Worm (Caenorhabditis elegans): ENCODE data around the gene F59E12.8.

The F59E12.8 gene

ce11 chrII:5665991-5666390 is 29.3 kb upstream of the F59E12.8 start, which contains the start of gene C25H3.16:
Gene C25H3.16, plus strand, starts transcription at chrII:5666291.
- TF ChIP-seq mep-1 (tag; optimal IDR thresholded peaks at IDR 0.05) (no peak), drap-1 (GFP tag; optimal IDR thresholded peaks at IDR 0.05) (no peak), mab-5 (tag; optimal IDR thresholded peaks at IDR 0.05) (no peak), bed-3 (GFP tag; optimal IDR thresholded peaks at IDR 0.05) (no peak), hlh-1 (tag; optimal IDR thresholded peaks at IDR 0.05) (no peak), cnd-1 (tag; optimal IDR thresholded peaks at IDR 0.05) (no peak), sem-2 (GFP tag; optimal IDR thresholded peaks at IDR 0.05) (no peak), ham-2 (GFP tag; optimal IDR thresholded peaks at IDR 0.05) (no peak), nhr-76 (tag; optimal IDR thresholded peaks at IDR 0.05) (no peak), blmp-1 (tag; optimal IDR thresholded peaks at IDR 0.05) (no peak), elt-3 (tag; optimal IDR thresholded peaks at IDR 0.05) (no peak)

ce11 chrII:5665029-5665428 is 28.3 kb upstream of the F59E12.8 start, which contains the start of gene C25H3.15:
Gene C25H3.15, plus strand, starts transcription at chrII:5665329.
- TF ChIP-seq flh-1 (GFP tag; optimal IDR thresholded peaks at IDR 0.05) (no peak), ceh-43 (GFP tag; optimal IDR thresholded peaks at IDR 0.05) (no peak), ham-2 (GFP tag; optimal IDR thresholded peaks at IDR 0.05) (no peak), mls-2 (tag; optimal IDR thresholded peaks at IDR 0.05) (no peak), sptf-1 (tag; optimal IDR thresholded peaks at IDR 0.05) (no peak), snpc-4 (tag; optimal IDR thresholded peaks at IDR 0.05) (no peak), elt-1 (tag; optimal IDR thresholded peaks at IDR 0.05; ENCODE audit: borderline replicate concordance, insufficient read depth) (no peak), elt-3 (tag; optimal IDR thresholded peaks at IDR 0.05) (no peak), ces-1 (GFP tag; optimal IDR thresholded peaks at IDR 0.05) (no peak), mep-1 (tag; optimal IDR thresholded peaks at IDR 0.05) (no peak), zip-8 (tag; optimal IDR thresholded peaks at IDR 0.05) (no peak), hlh-1 (tag; optimal IDR thresholded peaks at IDR 0.05) (no peak), drap-1 (GFP tag; optimal IDR thresholded peaks at IDR 0.05) (no peak), lin-32 (GFP tag; optimal IDR thresholded peaks at IDR 0.05) (no peak)

ce11 chrII:5663180-5663791 is 26.6 kb upstream of the F59E12.8 start:
- TF ChIP-seq nhr-28 (tag; optimal IDR thresholded peaks at IDR 0.05) (no peak), lin-32 (GFP tag; optimal IDR thresholded peaks at IDR 0.05) (no peak), ces-1 (GFP tag; optimal IDR thresholded peaks at IDR 0.05) (no peak), ceh-39 (tag; optimal IDR thresholded peaks at IDR 0.05) (no peak), nhr-2 (tag; optimal IDR thresholded peaks at IDR 0.05) (no peak), snpc-4 (tag; optimal IDR thresholded peaks at IDR 0.05) (no peak)

DNA sequence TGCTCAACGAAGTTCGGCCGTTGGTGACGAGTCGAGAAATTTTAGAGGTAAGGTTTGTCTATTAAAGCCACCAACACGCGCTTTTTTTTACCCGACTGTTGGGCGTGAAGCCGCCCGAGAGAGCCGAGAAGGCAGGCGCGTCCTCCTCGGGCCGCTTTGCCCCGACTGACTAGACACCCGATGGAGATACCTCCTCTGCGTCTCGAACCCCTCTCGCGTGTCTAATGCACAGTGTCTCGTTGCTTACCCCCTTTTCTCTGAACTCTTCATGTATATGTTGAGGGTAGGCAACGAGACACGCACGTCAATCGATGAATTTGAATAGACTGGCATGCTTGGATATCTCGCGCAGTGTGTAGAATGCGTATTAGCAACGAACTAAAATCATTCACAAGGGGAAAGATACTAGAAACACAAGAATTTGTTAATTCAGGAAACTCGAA is 25.0 kb upstream of the F59E12.8 start:
- TF ChIP-seq ceh-43 (GFP tag; optimal IDR thresholded peaks at IDR 0.05): peak; percentile 66
- peak; percentile 76 for TF ChIP-seq elt-3 (tag; optimal IDR thresholded peaks at IDR 0.05)
- TF ChIP-seq flh-1 (GFP tag; optimal IDR thresholded peaks at IDR 0.05): peak; percentile 1
- TF ChIP-seq lsy-2 (tag; optimal IDR thresholded peaks at IDR 0.05): peak; percentile 70
- TF ChIP-seq unc-62 (GFP tag; optimal IDR thresholded peaks at IDR 0.05): peak; percentile 58
- TF ChIP-seq drap-1 (GFP tag; optimal IDR thresholded peaks at IDR 0.05): peak; percentile 90
- TF ChIP-seq M03D4.4 (tag; optimal IDR thresholded peaks at IDR 0.05): peak; percentile 86
- TF ChIP-seq sem-2 (GFP tag; optimal IDR thresholded peaks at IDR 0.05): peak; percentile 77
- TF ChIP-seq mep-1 (tag; optimal IDR thresholded peaks at IDR 0.05): peak; percentile 44
- TF ChIP-seq nhr-28 (tag; optimal IDR thresholded peaks at IDR 0.05): no peak
- TF ChIP-seq mls-2 (tag; optimal IDR thresholded peaks at IDR 0.05): peak; percentile 97
- peak; percentile 54 for TF ChIP-seq bed-3 (GFP tag; optimal IDR thresholded peaks at IDR 0.05)
- TF ChIP-seq unc-120 (tag; optimal IDR thresholded peaks at IDR 0.05; ENCODE audit: poor library complexity, severe bottlenecking): peak; percentile 93
- TF ChIP-seq snpc-4 (tag; optimal IDR thresholded peaks at IDR 0.05): no peak
- peak; percentile 23 for TF ChIP-seq nhr-12 (tag; optimal IDR thresholded peaks at IDR 0.05)
- TF ChIP-seq pha-4 (tag; optimal IDR thresholded peaks at IDR 0.05): peak; percentile 80
- TF ChIP-seq cnd-1 (tag; optimal IDR thresholded peaks at IDR 0.05): peak; percentile 78
- TF ChIP-seq mab-5 (tag; optimal IDR thresholded peaks at IDR 0.05): no peak
- TF ChIP-seq ceh-39 (tag; optimal IDR thresholded peaks at IDR 0.05): peak; percentile 73
- TF ChIP-seq lin-32 (GFP tag; optimal IDR thresholded peaks at IDR 0.05): peak; percentile 70
- TF ChIP-seq elt-1 (tag; optimal IDR thresholded peaks at IDR 0.05; ENCODE audit: borderline replicate concordance, insufficient read depth): no peak
- TF ChIP-seq ceh-83 (GFP tag; optimal IDR thresholded peaks at IDR 0.05): peak; percentile 90
- TF ChIP-seq blmp-1 (tag; optimal IDR thresholded peaks at IDR 0.05): no peak
- TF ChIP-seq unc-39 (tag; optimal IDR thresholded peaks at IDR 0.05): no peak
- TF ChIP-seq ham-2 (GFP tag; optimal IDR thresholded peaks at IDR 0.05): peak; percentile 96
- peak; percentile 34 for TF ChIP-seq tbx-8 (GFP tag; optimal IDR thresholded peaks at IDR 0.05)
- peak; percentile 71 for TF ChIP-seq nhr-237 (tag; optimal IDR thresholded peaks at IDR 0.05)
- peak; percentile 38 for TF ChIP-seq nhr-2 (tag; optimal IDR thresholded peaks at IDR 0.05)
- TF ChIP-seq sptf-1 (tag; optimal IDR thresholded peaks at IDR 0.05): peak; percentile 95
- no peak for TF ChIP-seq zip-8 (tag; optimal IDR thresholded peaks at IDR 0.05)
- peak; percentile 62 for TF ChIP-seq ztf-11 (tag; optimal IDR thresholded peaks at IDR 0.05)
- TF ChIP-seq ces-1 (GFP tag; optimal IDR thresholded peaks at IDR 0.05): peak; percentile 61
- peak; percentile 54 for TF ChIP-seq nhr-76 (tag; optimal IDR thresholded peaks at IDR 0.05)
- TF ChIP-seq hlh-1 (tag; optimal IDR thresholded peaks at IDR 0.05): peak; percentile 79
- no peak for TF ChIP-seq lin-13 (tag; optimal IDR thresholded peaks at IDR 0.05)

All from whole organism, mixed stage, embryonic.